Fruit fly (Drosophila melanogaster) whole organism, prepupa: Measurements from ENCODE around the gene msps.

Source experiments
- Blimp-1 ChIP-seq: fragments of 200-800 bp; sonication (Bioruptor generic); optimal IDR thresholded peaks from 3 replicates; lab custom pipeline; 2017; ENCODE audit warnings: missing biosample characterization, missing genetic modification characterization, mild to moderate bottlenecking, moderate library complexity, missing genetic modification reagents
- CG10631 ChIP-seq: fragments of 200-800 bp; sonication (Bioruptor generic); optimal IDR thresholded peaks from 2 replicates; lab custom pipeline; 2016; ENCODE audit warnings: missing biosample characterization, missing genetic modification characterization
- CG10669 ChIP-seq: fragments of 200-800 bp; sonication (Bioruptor generic); optimal IDR thresholded peaks from 3 replicates; lab custom pipeline; 2018; ENCODE audit warnings: missing biosample characterization, mild to moderate bottlenecking, missing genetic modification characterization, moderate library complexity
- CG11294 ChIP-seq: fragments of 200-800 bp; sonication (Bioruptor generic); IDR thresholded peaks from 2 replicates; pipeline ENCODE4 v1.3.6; 2022; ENCODE audit warnings: missing biosample characterization, missing genetic modification characterization
- CG11762 ChIP-seq: fragments of 200-800 bp; sonication (Bioruptor generic); optimal IDR thresholded peaks from 3 replicates; lab custom pipeline; 2016; ENCODE audit warnings: missing biosample characterization, missing genetic modification characterization; ENCODE audit not compliant: insufficient read depth
- CG11902 ChIP-seq: fragments of 200-800 bp; sonication (Bioruptor generic); optimal IDR thresholded peaks from 3 replicates; lab custom pipeline; 2016; ENCODE audit warnings: missing biosample characterization, missing genetic modification characterization
- CG15336 ChIP-seq: fragments of 200-800 bp; sonication (Bioruptor generic); IDR thresholded peaks from 2 replicates; pipeline ENCODE4 v1.3.6; 2022; ENCODE audit warnings: missing biosample characterization, missing genetic modification characterization
- CG1621 ChIP-seq: fragments of 200-800 bp; sonication (Bioruptor generic); optimal IDR thresholded peaks from 3 replicates; lab custom pipeline; 2018; ENCODE audit warnings: missing biosample characterization, mild to moderate bottlenecking, missing genetic modification characterization
- CG31627 ChIP-seq: fragments of 200-800 bp; sonication (Bioruptor generic); optimal IDR thresholded peaks from 3 replicates; lab custom pipeline; 2016; ENCODE audit warnings: missing biosample characterization, missing genetic modification characterization
- CG34406 ChIP-seq: fragments of 200-800 bp; sonication (Bioruptor generic); optimal IDR thresholded peaks from 3 replicates; lab custom pipeline; 2016; ENCODE audit warnings: missing biosample characterization, missing genetic modification characterization
- CG3919 ChIP-seq: fragments of 200-800 bp; sonication (Bioruptor generic); optimal IDR thresholded peaks from 3 replicates; lab custom pipeline; 2016; ENCODE audit warnings: missing biosample characterization, missing genetic modification characterization
- CG4318 ChIP-seq: fragments of 200-800 bp; sonication (Bioruptor generic); optimal IDR thresholded peaks from 3 replicates; lab custom pipeline; 2017; ENCODE audit warnings: missing biosample characterization, mild to moderate bottlenecking, missing genetic modification characterization
- CG6163 ChIP-seq: fragments of 200-800 bp; sonication (Bioruptor generic); IDR thresholded peaks from 3 replicates; pipeline ENCODE4 v1.3.6; 2022; ENCODE audit warnings: missing biosample characterization, missing genetic modification characterization
- CG6792 ChIP-seq: fragments of 200-800 bp; sonication (Bioruptor generic); optimal IDR thresholded peaks from 3 replicates; lab custom pipeline; 2016; ENCODE audit warnings: missing biosample characterization, missing genetic modification characterization
- CG6808 ChIP-seq: fragments of 200-800 bp; sonication (Bioruptor generic); optimal IDR thresholded peaks from 3 replicates; lab custom pipeline; 2017; ENCODE audit warnings: missing biosample characterization, missing genetic modification characterization, mild to moderate bottlenecking, moderate library complexity, missing genetic modification reagents
- CG6854 ChIP-seq: fragments of 200-800 bp; sonication (Bioruptor generic); optimal IDR thresholded peaks from 2 replicates; lab custom pipeline; 2017; ENCODE audit warnings: missing biosample characterization, mild to moderate bottlenecking, missing genetic modification characterization
- CG7368 ChIP-seq: fragments of 200-800 bp; sonication (Bioruptor generic); optimal IDR thresholded peaks from 3 replicates; lab custom pipeline; 2016; ENCODE audit warnings: missing biosample characterization, missing genetic modification characterization
- CG8119 ChIP-seq: fragments of 200-800 bp; sonication (Bioruptor generic); IDR thresholded peaks from 3 replicates; pipeline ENCODE4 v1.3.6; 2022; ENCODE audit warnings: missing biosample characterization, missing genetic modification characterization
- CG8319 ChIP-seq: fragments of 200-800 bp; sonication (Bioruptor generic); optimal IDR thresholded peaks from 3 replicates; lab custom pipeline; 2016; ENCODE audit warnings: missing biosample characterization, missing genetic modification characterization
- CG9139 ChIP-seq: fragments of 200-800 bp; sonication (Bioruptor generic); optimal IDR thresholded peaks from 3 replicates; lab custom pipeline; 2017; ENCODE audit warnings: missing biosample characterization, mild to moderate bottlenecking, missing genetic modification characterization
- Eip75B ChIP-seq: fragments of 200-800 bp; sonication (Bioruptor generic); optimal IDR thresholded peaks from 3 replicates; lab custom pipeline; 2016; ENCODE audit warnings: missing biosample characterization, missing genetic modification characterization
- Eip78C ChIP-seq: fragments of 200-800 bp; sonication (Bioruptor generic); peaks from one replicate; lab custom pipeline; 2016; ENCODE audit warnings: missing biosample characterization, missing genetic modification characterization
- Ets21C ChIP-seq: fragments of 200-800 bp; sonication (Bioruptor generic); optimal IDR thresholded peaks from 3 replicates; lab custom pipeline; 2016; ENCODE audit warnings: missing biosample characterization, missing genetic modification characterization
- Ets96B ChIP-seq: fragments of 200-800 bp; optimal IDR thresholded peaks from 2 replicates; lab custom pipeline; 2019; ENCODE audit warnings: missing biosample characterization, mild to moderate bottlenecking, missing genetic modification characterization, moderate library complexity
- Hr38 ChIP-seq: sonication (Bioruptor generic); optimal IDR thresholded peaks from 2 replicates; lab custom pipeline; 2016; ENCODE audit warnings: missing biosample characterization, missing genetic modification characterization
- Hr39 ChIP-seq: fragments of 200-800 bp; sonication (Bioruptor generic); optimal IDR thresholded peaks from 2 replicates; lab custom pipeline; 2016; ENCODE audit warnings: missing biosample characterization, missing genetic modification characterization
- Hr4 ChIP-seq: fragments of 200-800 bp; sonication (Bioruptor generic); optimal IDR thresholded peaks from 3 replicates; lab custom pipeline; 2016; ENCODE audit warnings: missing biosample characterization, missing genetic modification characterization
- Met ChIP-seq: fragments of 200-800 bp; sonication (Bioruptor generic); optimal IDR thresholded peaks from 3 replicates; lab custom pipeline; 2016; ENCODE audit warnings: missing biosample characterization, missing genetic modification characterization
- Smox ChIP-seq: fragments of 200-800 bp; sonication (Bioruptor generic); optimal IDR thresholded peaks from 3 replicates; lab custom pipeline; 2016; ENCODE audit warnings: missing biosample characterization, missing genetic modification characterization
- Sox102F ChIP-seq: fragments of 200-800 bp; sonication (Bioruptor generic); optimal IDR thresholded peaks from 2 replicates; lab custom pipeline; 2016; ENCODE audit warnings: missing biosample characterization, mild to moderate bottlenecking, missing genetic modification characterization
- Sox14 ChIP-seq: fragments of 200-800 bp; sonication (Bioruptor generic); optimal IDR thresholded peaks from 3 replicates; lab custom pipeline; 2016; ENCODE audit warnings: missing biosample characterization, missing genetic modification characterization
- Sox15 ChIP-seq: fragments of 200-800 bp; sonication (Bioruptor generic); optimal IDR thresholded peaks from 3 replicates; lab custom pipeline; 2016; ENCODE audit warnings: missing biosample characterization, missing genetic modification characterization
- achi ChIP-seq: fragments of 200-800 bp; sonication (Bioruptor generic); optimal IDR thresholded peaks from 3 replicates; lab custom pipeline; 2016; ENCODE audit warnings: missing biosample characterization, missing genetic modification characterization
- cyc ChIP-seq: fragments of 200-800 bp; sonication (Bioruptor generic); optimal IDR thresholded peaks from 3 replicates; lab custom pipeline; 2016; ENCODE audit warnings: missing biosample characterization, missing genetic modification characterization
- dac ChIP-seq: fragments of 200-800 bp; sonication (Bioruptor generic); optimal IDR thresholded peaks from 2 replicates; lab custom pipeline; 2017; ENCODE audit warnings: missing biosample characterization, mild to moderate bottlenecking, missing genetic modification characterization
- dsx ChIP-seq: fragments of 200-800 bp; optimal IDR thresholded peaks from 3 replicates; lab custom pipeline; 2019; ENCODE audit warnings: missing biosample characterization, mild to moderate bottlenecking, missing genetic modification characterization, moderate library complexity; ENCODE audit not compliant: poor library complexity, severe bottlenecking
- eg ChIP-seq: fragments of 200-800 bp; sonication (Bioruptor generic); IDR thresholded peaks from 3 replicates; pipeline ENCODE4 v1.3.6; 2022; ENCODE audit warnings: missing biosample characterization, missing genetic modification characterization
- esn ChIP-seq: fragments of 200-800 bp; sonication (Bioruptor generic); optimal IDR thresholded peaks from 2 replicates; lab custom pipeline; 2016; ENCODE audit warnings: missing biosample characterization, mild to moderate bottlenecking, missing genetic modification characterization, moderate library complexity
- fd59A ChIP-seq: fragments of 200-800 bp; sonication (Bioruptor generic); optimal IDR thresholded peaks from 2 replicates; lab custom pipeline; 2017; ENCODE audit warnings: missing biosample characterization, mild to moderate bottlenecking, missing genetic modification characterization, missing genetic modification reagents
- fkh ChIP-seq: fragments of 200-800 bp; sonication (Bioruptor generic); optimal IDR thresholded peaks from 3 replicates; lab custom pipeline; 2017; ENCODE audit warnings: missing biosample characterization, mild to moderate bottlenecking, missing genetic modification characterization, moderate library complexity
- lz ChIP-seq: fragments of 200-800 bp; sonication (Bioruptor generic); optimal IDR thresholded peaks from 3 replicates; lab custom pipeline; 2016; ENCODE audit warnings: missing biosample characterization, missing genetic modification characterization
- net ChIP-seq: fragments of 200-800 bp; sonication (Bioruptor generic); optimal IDR thresholded peaks from 3 replicates; lab custom pipeline; 2016; ENCODE audit warnings: missing biosample characterization, missing genetic modification characterization
- pdm3 ChIP-seq: fragments of 200-800 bp; sonication (Bioruptor generic); optimal IDR thresholded peaks from 3 replicates; lab custom pipeline; 2016; ENCODE audit warnings: missing biosample characterization, missing genetic modification characterization
- salr ChIP-seq, 2 experiments: fragments of 200-800 bp; sonication (Bioruptor generic); optimal IDR thresholded peaks; 3 replicates each; lab custom pipeline; 2016 to 2018; ENCODE audit warnings: missing biosample characterization in 2 of 2, missing genetic modification characterization in 2 of 2, mild to moderate bottlenecking in 1 of 2
- spab ChIP-seq: fragments of 200-800 bp; sonication (Bioruptor generic); optimal IDR thresholded peaks from 2 replicates; lab custom pipeline; 2017; ENCODE audit warnings: missing biosample characterization, mild to moderate bottlenecking, missing genetic modification characterization, missing genetic modification reagents
- ss ChIP-seq, 2 experiments: fragments of 200-800 bp; sonication (Bioruptor generic); optimal IDR thresholded peaks; 2 replicates in 1 of 2; 3 replicates in 1 of 2; lab custom pipeline; 2017 to 2018; ENCODE audit warnings: mild to moderate bottlenecking in 2 of 2, missing biosample characterization in 2 of 2, missing genetic modification characterization in 2 of 2, moderate library complexity in 1 of 2
- svp ChIP-seq: fragments of 200-800 bp; sonication (Bioruptor generic); peaks from one replicate; lab custom pipeline; 2016; ENCODE audit warnings: missing biosample characterization, missing genetic modification characterization
- topi ChIP-seq: fragments of 200-800 bp; sonication (Bioruptor generic); optimal IDR thresholded peaks from 3 replicates; lab custom pipeline; 2016; ENCODE audit warnings: missing biosample characterization, missing genetic modification characterization

msps gene

dm6 chr3R:16069266-16069665 is 18.7 kb downstream of the msps start:
- TF ChIP-seq fkh (GFP tag; lab: Kevin White, UChicago) (peak; percentile 98), Eip78C (no peak)

dm6 chr3R:16071689-16072580 is 21.3 kb downstream of the msps start:
- TF ChIP-seq Ets21C (GFP tag; lab: Kevin White, UChicago) (no peak), CG6808 (GFP tag; lab: Kevin White, UChicago) (peak; percentile 72), CG11902 (GFP tag; lab: Kevin White, UChicago) (peak; percentile 0), CG6163 (GFP tag; lab: Robert Waterston, UW) (peak; percentile 89), CG6854 (GFP tag; lab: Kevin White, UChicago) (no peak), Met (GFP tag; lab: Kevin White, UChicago) (no peak), CG7368 (GFP tag; lab: Kevin White, UChicago) (peak; percentile 86), Eip78C (peak; percentile 98), lz (GFP tag; lab: Kevin White, UChicago) (peak; percentile 70), Sox102F (GFP tag; lab: Kevin White, UChicago) (peak; percentile 75), Smox (GFP tag; lab: Kevin White, UChicago) (no peak), Hr4 (GFP tag; lab: Kevin White, UChicago) (peak; percentile 78), pdm3 (GFP tag; lab: Kevin White, UChicago) (peak; percentile 84), salr (GFP tag; optimal IDR thresholded peaks at IDR 0.05; lab: Kevin White, UChicago) (peak in 1 of 2 experiments; percentile 87), CG11762 (GFP tag; lab: Kevin White, UChicago) (peak; percentile 78), ss (GFP tag; optimal IDR thresholded peaks at IDR 0.05; lab: Kevin White, UChicago) (peak; percentile 61 to 73), CG10631 (GFP tag; lab: Kevin White, UChicago) (peak; percentile 93), Eip75B (peak; percentile 88), CG10669 (GFP tag; lab: Kevin White, UChicago) (peak; percentile 73), CG9139 (no peak), cyc (GFP tag; lab: Kevin White, UChicago) (no peak), Blimp-1 (GFP tag; lab: Kevin White, UChicago) (no peak), Hr38 (GFP tag; lab: Kevin White, UChicago) (no peak), CG1621 (no peak), CG8319 (peak; percentile 70), spab (GFP tag; lab: Kevin White, UChicago) (peak; percentile 71), esn (GFP tag; lab: Kevin White, UChicago) (peak; percentile 83), achi (GFP tag; lab: Kevin White, UChicago) (peak; percentile 91), CG6792 (peak; percentile 85), fd59A (GFP tag; lab: Kevin White, UChicago) (peak; percentile 55), topi (peak; percentile 73), CG31627 (GFP tag; lab: Kevin White, UChicago) (peak; percentile 61), dsx (GFP tag; lab: Kevin White, UChicago) (peak; percentile 95), dac (GFP tag; lab: Kevin White, UChicago) (no peak), fkh (GFP tag; lab: Kevin White, UChicago) (no peak), eg (GFP tag; lab: Robert Waterston, UW) (peak; percentile 89), net (peak; percentile 88), CG34406 (GFP tag; lab: Kevin White, UChicago) (peak; percentile 86), CG3919 (GFP tag; lab: Kevin White, UChicago) (peak; percentile 90), CG15336 (GFP tag; lab: Robert Waterston, UW) (peak; percentile 94), svp (GFP tag; lab: Kevin White, UChicago) (no peak), CG11294 (peak; percentile 66), Sox15 (GFP tag; lab: Kevin White, UChicago) (peak; percentile 26), CG4318 (GFP tag; lab: Kevin White, UChicago) (no peak), Ets96B (tag; lab: Kevin White, UChicago) (peak; percentile 92), CG8119 (GFP tag; lab: Robert Waterston, UW) (peak; percentile 93), Hr39 (GFP tag; lab: Kevin White, UChicago) (peak; percentile 33), Sox14 (GFP tag; lab: Kevin White, UChicago) (peak; percentile 81)
